Worm (Caenorhabditis elegans): Measurements from ENCODE around the gene F01F1.15.

DNA sequence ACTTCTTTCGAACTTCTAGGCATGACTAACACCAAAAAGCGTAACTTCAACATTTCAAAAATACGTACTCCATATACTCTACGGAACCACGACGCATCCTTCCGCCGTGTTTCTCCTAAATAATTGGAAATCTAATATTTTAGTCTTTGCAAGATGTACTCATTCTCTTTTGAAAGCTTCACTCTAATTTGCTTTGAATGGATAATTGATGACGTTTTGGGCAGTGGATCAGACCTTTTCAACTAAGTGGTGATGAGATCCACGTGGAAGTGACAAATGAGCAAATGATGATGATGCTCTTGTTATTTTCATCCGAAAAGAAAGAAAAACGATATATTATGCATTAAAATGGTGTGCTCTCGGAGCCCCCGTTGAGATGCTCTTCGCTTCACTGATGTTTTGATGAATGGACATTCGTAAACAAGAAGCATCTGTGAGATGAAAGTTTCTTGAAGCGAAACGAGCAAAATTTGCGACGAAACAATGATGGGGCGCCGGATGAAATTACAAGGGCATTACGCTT is 44.8 kb downstream of the F01F1.15 start:
- TF ChIP-seq hlh-30 (tag; optimal IDR thresholded peaks at IDR 0.05; ENCODE audit: insufficient read depth) (no peak), nhr-28 (tag; optimal IDR thresholded peaks at IDR 0.05) (no peak), aha-1 (tag) (no peak), daf-12 (tag; optimal IDR thresholded peaks at IDR 0.05) (no peak), nhr-10 (tag; optimal IDR thresholded peaks at IDR 0.05) (no peak), F37D6.2 (tag; optimal IDR thresholded peaks at IDR 0.05) (no peak), ztf-11 (tag; optimal IDR thresholded peaks at IDR 0.05) (no peak), ceh-20 (GFP tag; IDR thresholded peaks at IDR 0.05) (no peak), lin-13 (GFP tag; optimal IDR thresholded peaks at IDR 0.05) (no peak)

Measured in whole organism, L4 larva.